Worm (Caenorhabditis elegans) whole organism, young adult: Measurements from ENCODE around the gene F10E9.4.

Experiments used
- B0019.2 ChIP-seq: fragments of 200-800 bp; sonication (Bioruptor generic); conservative IDR thresholded peaks from 2 replicates; pipeline ENCODE4 v1.3.6; 2022; ENCODE audit warnings: missing genetic modification reagents, missing genetic modification characterization, missing compliant biosample characterization
- B0035.1 ChIP-seq: sonication (generic microtip); optimal IDR thresholded peaks from 2 replicates; lab custom pipeline; 2016; ENCODE audit warnings: missing genetic modification characterization, mild to moderate bottlenecking, missing compliant biosample characterization, missing genotype, missing genetic modification reagents
- B0336.3 ChIP-seq: fragments of 200-800 bp; sonication (Bioruptor generic); IDR thresholded peaks from 2 replicates; pipeline ENCODE4 v1.3.6; 2022; ENCODE audit warnings: missing genetic modification characterization, missing compliant biosample characterization
- C06A6.2 ChIP-seq: fragments of 200-800 bp; sonication (Bioruptor generic); conservative IDR thresholded peaks from 2 replicates; pipeline ENCODE4 v1.3.6; 2022; ENCODE audit warnings: missing genetic modification characterization, missing compliant biosample characterization
- F10E7.11 ChIP-seq: sonication (generic microtip); optimal IDR thresholded peaks from 2 replicates; lab custom pipeline; 2017; ENCODE audit warnings: mild to moderate bottlenecking, missing genetic modification characterization, moderate library complexity, missing compliant biosample characterization
- F39B2.1 ChIP-seq: fragments of 200-800 bp; sonication (Bioruptor generic); IDR thresholded peaks from 2 replicates; pipeline ENCODE4 v1.3.6; 2022; ENCODE audit warnings: missing genetic modification reagents, missing genetic modification characterization, missing compliant biosample characterization
- K12H6.12 ChIP-seq: fragments of 200-800 bp; sonication (Bioruptor generic); optimal IDR thresholded peaks from 2 replicates; lab custom pipeline; 2018; ENCODE audit warnings: mild to moderate bottlenecking, missing genetic modification characterization, missing compliant biosample characterization
- Y53F4B.3 ChIP-seq: fragments of 200-800 bp; sonication (Bioruptor generic); IDR thresholded peaks from 2 replicates; pipeline ENCODE4 v1.3.6; 2022; ENCODE audit warnings: missing genetic modification reagents, missing genetic modification characterization, missing compliant biosample characterization
- Y67H2A.10 ChIP-seq: fragments of 200-800 bp; sonication (Bioruptor generic); conservative IDR thresholded peaks from 2 replicates; pipeline ENCODE4 v1.3.6; 2022; ENCODE audit warnings: missing genetic modification reagents, missing genetic modification characterization, missing compliant biosample characterization
- Y95B8A.8 ChIP-seq: fragments of 200-800 bp; sonication (Bioruptor generic); IDR thresholded peaks from 2 replicates; pipeline ENCODE4 v1.3.6; 2022; ENCODE audit warnings: missing genetic modification reagents, missing genetic modification characterization, missing compliant biosample characterization
- attf-5 ChIP-seq: fragments of 200-800 bp; sonication (Bioruptor generic); optimal IDR thresholded peaks from 2 replicates; lab custom pipeline; 2018; ENCODE audit warnings: mild to moderate bottlenecking, missing genetic modification characterization, missing compliant biosample characterization
- attf-6 ChIP-seq: fragments of 200-800 bp; sonication (Bioruptor generic); IDR thresholded peaks from 2 replicates; pipeline ENCODE4 v1.3.6; 2022; ENCODE audit warnings: missing genetic modification reagents, missing genetic modification characterization, missing compliant biosample characterization
- bed-1 ChIP-seq: fragments of 200-800 bp; sonication (Bioruptor generic); IDR thresholded peaks from 2 replicates; pipeline ENCODE4 v1.3.6; 2022; ENCODE audit warnings: missing genetic modification reagents, missing genetic modification characterization, missing compliant biosample characterization
- bed-2 ChIP-seq: fragments of 200-800 bp; sonication (Bioruptor generic); IDR thresholded peaks from 2 replicates; pipeline ENCODE4 v1.3.6; 2022; ENCODE audit warnings: missing genetic modification reagents, missing genetic modification characterization, missing compliant biosample characterization
- cebp-1 ChIP-seq, 2 experiments: fragments of 200-800 bp in 1 of 2; sonication (Bioruptor generic) in 1 of 2; sonication (generic microtip) in 1 of 2; IDR thresholded peaks in 1 of 2; optimal IDR thresholded peaks in 1 of 2; 2 replicates each; pipeline versions ENCODE4 v1.3.6 to Lab custom; 2017 to 2022; ENCODE audit warnings: missing compliant biosample characterization in 2 of 2, missing genetic modification characterization in 2 of 2, mild to moderate bottlenecking in 1 of 2, missing genetic modification reagents in 1 of 2, moderate library complexity in 1 of 2
- ceh-100 ChIP-seq: fragments of 200-800 bp; sonication (Bioruptor generic); IDR thresholded peaks from 2 replicates; pipeline ENCODE4 v1.3.6; 2022; ENCODE audit warnings: missing genetic modification reagents, missing genetic modification characterization, missing compliant biosample characterization
- ceh-79 ChIP-seq: sonication (generic microtip); optimal IDR thresholded peaks from 2 replicates; lab custom pipeline; 2017; ENCODE audit warnings: mild to moderate bottlenecking, missing genetic modification characterization, missing compliant biosample characterization
- ceh-91 ChIP-seq: fragments of 200-800 bp; sonication (Bioruptor generic); IDR thresholded peaks from 2 replicates; pipeline ENCODE4 v1.3.6; 2022; ENCODE audit warnings: missing genetic modification reagents, missing genetic modification characterization, missing compliant biosample characterization
- die-1 ChIP-seq: sonication (generic microtip); optimal IDR thresholded peaks from 2 replicates; lab custom pipeline; 2016; ENCODE audit warnings: missing genotype, mild to moderate bottlenecking, missing genetic modification characterization, missing compliant biosample characterization
- egl-18 ChIP-seq: fragments of 200-800 bp; sonication (Bioruptor generic); IDR thresholded peaks from 2 replicates; pipeline ENCODE4 v1.3.6; 2022; ENCODE audit warnings: missing genetic modification reagents, missing genetic modification characterization, missing compliant biosample characterization
- egl-44 ChIP-seq: fragments of 200-800 bp; sonication (Bioruptor generic); IDR thresholded peaks from 2 replicates; pipeline ENCODE4 v1.3.6; 2022; ENCODE audit warnings: missing genetic modification reagents, missing genetic modification characterization, missing compliant biosample characterization
- fkh-3 ChIP-seq: sonication (generic microtip); optimal IDR thresholded peaks from 2 replicates; lab custom pipeline; 2016; ENCODE audit warnings: mild to moderate bottlenecking, missing genetic modification characterization, missing compliant biosample characterization
- him-1 ChIP-seq: sonication (generic microtip); optimal IDR thresholded peaks from 2 replicates; lab custom pipeline; 2016; ENCODE audit warnings: missing genotype, missing genetic modification reagents, missing genetic modification characterization, missing compliant biosample characterization
- hlh-12 ChIP-seq: sonication (generic microtip); optimal IDR thresholded peaks from 2 replicates; lab custom pipeline; 2016; ENCODE audit warnings: missing genetic modification characterization, missing compliant biosample characterization
- hmg-1.2 ChIP-seq: fragments of 200-800 bp; sonication (Bioruptor generic); IDR thresholded peaks from 2 replicates; pipeline ENCODE4 v1.3.6; 2022; ENCODE audit warnings: missing genetic modification reagents, missing genetic modification characterization, missing compliant biosample characterization
- hmg-20 ChIP-seq: fragments of 200-800 bp; sonication (Bioruptor generic); IDR thresholded peaks from 2 replicates; pipeline ENCODE4 v1.3.6; 2022; ENCODE audit warnings: missing genetic modification reagents, missing genetic modification characterization, missing compliant biosample characterization
- lin-35 ChIP-seq, 3 experiments: fragments of 150-350 bp in 2 of 3; sonication (generic microtip) in 1 of 3; optimal IDR thresholded peaks; 2 replicates each; lab custom pipeline; 2014 to 2018; ENCODE audit warnings: missing biosample characterization in 3 of 3, missing genetic modification characterization in 3 of 3, missing genetic modification reagents in 3 of 3
- lin-40 ChIP-seq: sonication (generic microtip); optimal IDR thresholded peaks from 2 replicates; lab custom pipeline; 2016; ENCODE audit warnings: missing genetic modification characterization, mild to moderate bottlenecking, missing compliant biosample characterization, missing genotype, missing genetic modification reagents
- lin-54 ChIP-seq: fragments of 200-800 bp; sonication (Bioruptor generic); optimal IDR thresholded peaks from 2 replicates; lab custom pipeline; 2018; ENCODE audit warnings: mild to moderate bottlenecking, missing genetic modification characterization, missing compliant biosample characterization
- lir-1 ChIP-seq: fragments of 200-800 bp; sonication (Bioruptor generic); conservative IDR thresholded peaks from 2 replicates; pipeline ENCODE4 v1.3.6; 2022; ENCODE audit warnings: missing genetic modification reagents, missing genetic modification characterization, missing compliant biosample characterization
- madf-6 ChIP-seq: fragments of 200-800 bp; sonication (Bioruptor generic); IDR thresholded peaks from 2 replicates; pipeline ENCODE4 v1.3.6; 2022; ENCODE audit warnings: missing genetic modification reagents, missing genetic modification characterization, missing compliant biosample characterization
- mel-28 ChIP-seq: sonication (generic microtip); optimal IDR thresholded peaks from 2 replicates; lab custom pipeline; 2016; ENCODE audit warnings: borderline replicate concordance, mild to moderate bottlenecking, missing genetic modification characterization, missing compliant biosample characterization
- mxl-1 ChIP-seq: sonication (generic microtip); optimal IDR thresholded peaks from 2 replicates; lab custom pipeline; 2016; ENCODE audit warnings: missing genetic modification characterization, missing compliant biosample characterization
- nfya-2 ChIP-seq: fragments of 200-800 bp; sonication (Bioruptor generic); IDR thresholded peaks from 2 replicates; pipeline ENCODE4 v1.3.6; 2022; ENCODE audit warnings: missing genetic modification reagents, missing genetic modification characterization, missing compliant biosample characterization
- nhr-179 ChIP-seq: sonication (generic microtip); optimal IDR thresholded peaks from 2 replicates; lab custom pipeline; 2016; ENCODE audit warnings: mild to moderate bottlenecking, missing genetic modification characterization, missing compliant biosample characterization
- nhr-27 ChIP-seq: fragments of 200-800 bp; sonication (Bioruptor generic); optimal IDR thresholded peaks from 2 replicates; lab custom pipeline; 2018; ENCODE audit warnings: mild to moderate bottlenecking, missing genetic modification characterization, moderate library complexity, missing compliant biosample characterization
- nhr-80 ChIP-seq: sonication (generic microtip); optimal IDR thresholded peaks from 2 replicates; lab custom pipeline; 2016; ENCODE audit warnings: missing genetic modification characterization, missing compliant biosample characterization
- pha-4 ChIP-seq: fragments of 150-350 bp; sonication (generic microtip); optimal IDR thresholded peaks from 2 replicates; lab custom pipeline; 2014; ENCODE audit warnings: missing biosample characterization, missing genetic modification reagents, missing genetic modification characterization
- rpc-1 ChIP-seq, 2 experiments: fragments of 150-350 bp in 1 of 2; sonication (generic microtip) in 1 of 2; optimal IDR thresholded peaks; 2 replicates each; lab custom pipeline; 2014 to 2018; ENCODE audit warnings: missing biosample characterization in 1 of 2, missing genetic modification characterization in 1 of 2, missing genetic modification reagents in 1 of 2, missing genotype in 1 of 2
- snpc-4 ChIP-seq, 5 experiments: fragments of 150-350 bp in 1 of 5; sonication (generic microtip) in 4 of 5; optimal IDR thresholded peaks; 2 replicates each; lab custom pipeline; 2014 to 2018; ENCODE audit warnings: missing genetic modification characterization in 5 of 5, missing biosample characterization in 3 of 5, antibody characterized with exemption in 2 of 5, mild to moderate bottlenecking in 2 of 5, missing compliant biosample characterization in 2 of 5, missing genotype in 2 of 5, moderate library complexity in 2 of 5, missing genetic modification reagents in 1 of 5
- somi-1 ChIP-seq: fragments of 200-800 bp; sonication (Bioruptor generic); optimal IDR thresholded peaks from 2 replicates; lab custom pipeline; 2018; ENCODE audit warnings: mild to moderate bottlenecking, missing genetic modification characterization, missing compliant biosample characterization
- unc-130 ChIP-seq: sonication (generic microtip); optimal IDR thresholded peaks from 2 replicates; lab custom pipeline; 2016; ENCODE audit warnings: missing genetic modification reagents, missing genetic modification characterization, missing compliant biosample characterization
- unc-62 ChIP-seq: fragments of 150-350 bp; optimal IDR thresholded peaks from 2 replicates; lab custom pipeline; 2014; ENCODE audit warnings: missing biosample characterization, missing genetic modification reagents, missing genetic modification characterization
- xnd-1 ChIP-seq: sonication (generic microtip); optimal IDR thresholded peaks from 2 replicates; lab custom pipeline; 2016; ENCODE audit warnings: missing genotype, missing genetic modification reagents, missing genetic modification characterization, missing compliant biosample characterization
- zfh-2 ChIP-seq: fragments of 200-800 bp; sonication (Bioruptor generic); conservative IDR thresholded peaks from 2 replicates; pipeline ENCODE4 v1.3.6; 2022; ENCODE audit warnings: missing genetic modification reagents, missing genetic modification characterization, missing compliant biosample characterization

The F10E9.4 gene

DNA sequence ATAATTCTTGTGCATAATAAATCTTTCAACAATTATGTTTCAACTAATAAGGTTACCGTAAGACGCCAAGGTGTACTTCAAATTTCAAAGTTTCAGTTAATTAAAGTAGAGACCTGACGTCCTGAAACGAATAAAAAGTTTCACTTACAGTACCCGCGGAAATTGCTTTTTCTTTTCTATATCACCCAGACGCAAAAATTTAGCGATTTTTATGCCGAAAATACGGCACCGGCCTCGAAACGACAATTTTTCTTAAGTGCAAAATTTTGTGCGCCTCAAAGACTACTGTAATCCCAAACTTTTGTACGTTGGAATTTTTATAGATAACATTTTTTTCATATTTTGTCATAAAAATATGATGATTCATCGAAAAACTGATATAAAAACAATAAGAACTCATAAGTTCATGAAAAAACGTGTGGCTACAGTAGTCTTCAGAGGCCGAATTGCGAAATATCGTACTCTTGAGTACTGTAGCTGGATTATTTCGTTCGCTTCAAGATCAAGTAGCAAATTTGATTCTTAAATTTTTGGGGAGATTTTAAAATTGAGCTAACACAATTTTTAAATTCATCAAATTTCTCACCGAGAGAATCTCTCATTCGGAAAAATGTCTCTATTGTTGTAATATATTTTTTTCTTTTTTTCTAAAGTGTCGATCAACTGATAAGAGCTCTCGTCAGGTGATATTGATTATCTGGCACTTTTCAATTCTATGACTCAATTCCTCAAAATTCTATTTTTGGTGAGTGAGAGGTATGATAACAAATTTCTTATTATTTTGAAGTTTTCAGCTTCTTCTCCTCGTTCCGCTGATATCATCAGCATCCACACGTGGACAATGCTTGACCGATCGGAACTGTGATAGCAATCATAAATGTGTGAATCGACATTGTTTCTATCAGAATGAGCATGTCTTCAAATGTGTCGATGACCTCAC is 17.5 kb downstream of the F10E9.4 start, which contains the start of gene ZC262.13 (continued):
- TF ChIP-seq B0035.1 (no peak), egl-18 (GFP tag; lab: Robert Waterston, UW) (no peak), lin-40 (tag; lab: Kevin White, UChicago) (no peak), cebp-1 (GFP tag; IDR thresholded peaks at IDR 0.05; lab: Robert Waterston, UW) (peak; percentile 60; the same call in 1 of the 2 replicates), cebp-1 (tag; optimal IDR thresholded peaks at IDR 0.05; lab: Kevin White, UChicago) (peak; percentile 80), ceh-79 (tag; lab: Kevin White, UChicago) (no peak), F39B2.1 (GFP tag; lab: Robert Waterston, UW) (no peak), zfh-2 (no peak), lin-35 (GFP tag; optimal IDR thresholded peaks at IDR 0.05; lab: Kevin White, UChicago) (peak in 1 of 3 experiments; percentile 11), hlh-12 (tag; lab: Kevin White, UChicago) (no peak), him-1 (tag; lab: Kevin White, UChicago) (no peak), ceh-91 (GFP tag; lab: Robert Waterston, UW) (no peak), unc-62 (GFP tag; lab: Kevin White, UChicago) (no peak), xnd-1 (tag; lab: Kevin White, UChicago) (no peak), lir-1 (GFP tag; lab: Robert Waterston, UW) (no peak), mxl-1 (tag; lab: Kevin White, UChicago) (no peak), B0336.3 (peak; percentile 34; the same call in 1 of the 2 replicates), Y67H2A.10 (GFP tag; lab: Robert Waterston, UW) (no peak), ceh-100 (no peak), bed-2 (GFP tag; lab: Robert Waterston, UW) (no peak), pha-4 (tag; lab: Kevin White, UChicago) (no peak), attf-6 (GFP tag; lab: Robert Waterston, UW) (no peak), nfya-2 (no peak), mel-28 (tag; lab: Kevin White, UChicago) (no peak), madf-6 (GFP tag; lab: Robert Waterston, UW) (no peak), hmg-20 (no peak), egl-44 (GFP tag; lab: Robert Waterston, UW) (0 out of 2 replicates have a peak, but pooled peaks have one; percentile 17), hmg-1.2 (GFP tag; lab: Robert Waterston, UW) (0 out of 2 replicates have a peak, but pooled peaks have one; percentile 17), fkh-3 (no peak), nhr-80 (tag; lab: Kevin White, UChicago) (peak; percentile 73), nhr-179 (tag; lab: Kevin White, UChicago) (no peak), attf-5 (GFP tag; lab: Kevin White, UChicago) (no peak), B0019.2 (GFP tag; lab: Robert Waterston, UW) (no peak), somi-1 (no peak), F10E7.11 (no peak), C06A6.2 (GFP tag; lab: Robert Waterston, UW) (no peak), lin-54 (peak; percentile 6), snpc-4 (GFP tag; optimal IDR thresholded peaks at IDR 0.05; lab: Kevin White, UChicago) (no peak), snpc-4 (tag; optimal IDR thresholded peaks at IDR 0.05; lab: Kevin White, UChicago) (no peak), rpc-1 (optimal IDR thresholded peaks at IDR 0.05; lab: Kevin White, UChicago) (no peak), rpc-1 (tag; optimal IDR thresholded peaks at IDR 0.05; lab: Kevin White, UChicago) (no peak), unc-130 (GFP tag; lab: Kevin White, UChicago) (no peak), die-1 (no peak), Y95B8A.8 (GFP tag; lab: Robert Waterston, UW) (peak; percentile 79), bed-1 (GFP tag; lab: Robert Waterston, UW) (no peak), Y53F4B.3 (no peak), K12H6.12 (tag; lab: Kevin White, UChicago) (no peak), nhr-27 (tag; lab: Kevin White, UChicago) (no peak)
